Worm (Caenorhabditis elegans) whole organism, L4 larva: ENCODE data around the gene srj-21.

Experiments
- D1046.2 ChIP-seq: fragments of 200-800 bp; sonication (Bioruptor generic); IDR thresholded peaks from 2 replicates; pipeline ENCODE4 v1.3.6; 2022; ENCODE audit warnings: missing genetic modification characterization, missing compliant biosample characterization
- F26F4.8 ChIP-seq: fragments of 200-800 bp; sonication (Bioruptor generic); conservative IDR thresholded peaks from 2 replicates; pipeline ENCODE4 v1.3.6; 2022; ENCODE audit warnings: missing genetic modification characterization, missing compliant biosample characterization
- F49E8.2 ChIP-seq: sonication (generic microtip); optimal IDR thresholded peaks from 2 replicates; lab custom pipeline; 2016; ENCODE audit warnings: missing compliant biosample characterization, mild to moderate bottlenecking, missing genetic modification characterization, borderline replicate concordance
- R02D3.7 ChIP-seq: fragments of 150-350 bp; sonication (generic microtip); optimal IDR thresholded peaks from 3 replicates; lab custom pipeline; 2014; ENCODE audit warnings: missing biosample characterization, missing genetic modification characterization
- T26A8.4 ChIP-seq: fragments of 200-800 bp; sonication (Bioruptor generic); IDR thresholded peaks from 2 replicates; pipeline ENCODE4 v1.3.6; 2022; ENCODE audit warnings: missing genetic modification characterization, missing compliant biosample characterization
- Y105C5A.15 ChIP-seq: fragments of 200-800 bp; sonication (Bioruptor generic); IDR thresholded peaks from 2 replicates; pipeline ENCODE4 v1.3.6; 2022; ENCODE audit warnings: missing genetic modification characterization, missing compliant biosample characterization
- Y48G9A.11 ChIP-seq: fragments of 200-800 bp; sonication (Bioruptor generic); IDR thresholded peaks from 2 replicates; pipeline ENCODE4 v1.3.6; 2022; ENCODE audit warnings: missing genetic modification reagents, missing genetic modification characterization, missing compliant biosample characterization
- Y5F2A.4 ChIP-seq: fragments of 200-800 bp; sonication (Bioruptor generic); optimal IDR thresholded peaks from 2 replicates; lab custom pipeline; 2018; ENCODE audit warnings: mild to moderate bottlenecking, missing genetic modification characterization, missing compliant biosample characterization
- aha-1 ChIP-seq: fragments of 150-350 bp; peaks from one replicate; lab custom pipeline; 2014; ENCODE audit warnings: missing biosample characterization, missing genetic modification characterization
- attf-4 ChIP-seq: sonication (generic microtip); optimal IDR thresholded peaks from 3 replicates; lab custom pipeline; 2017; ENCODE audit warnings: missing biosample characterization, missing genetic modification characterization
- ceh-32 ChIP-seq: sonication (generic microtip); optimal IDR thresholded peaks from 2 replicates; lab custom pipeline; 2016; ENCODE audit warnings: mild to moderate bottlenecking, missing genetic modification characterization, missing compliant biosample characterization; ENCODE audit not compliant: poor library complexity
- ceh-62 ChIP-seq: sonication (generic microtip); optimal IDR thresholded peaks from 2 replicates; lab custom pipeline; 2017; ENCODE audit warnings: missing biosample characterization, missing genetic modification characterization
- cey-2 ChIP-seq: sonication (generic microtip); optimal IDR thresholded peaks from 3 replicates; lab custom pipeline; 2017; ENCODE audit warnings: missing genetic modification characterization, mild to moderate bottlenecking, missing compliant biosample characterization, antibody characterized with exemption, borderline replicate concordance; ENCODE audit not compliant: insufficient read depth
- daf-19 ChIP-seq: fragments of 200-800 bp; sonication (Bioruptor generic); conservative IDR thresholded peaks from 2 replicates; pipeline ENCODE4 v1.3.6; 2022; ENCODE audit warnings: missing genetic modification characterization, missing compliant biosample characterization
- daf-8 ChIP-seq: fragments of 200-800 bp; sonication (Bioruptor generic); IDR thresholded peaks from 2 replicates; pipeline ENCODE4 v1.3.6; 2022; ENCODE audit warnings: missing genetic modification characterization, missing compliant biosample characterization
- dmd-8 ChIP-seq: fragments of 200-800 bp; sonication (Bioruptor generic); IDR thresholded peaks from 2 replicates; pipeline ENCODE4 v1.3.6; 2022; ENCODE audit warnings: missing genetic modification characterization, missing compliant biosample characterization
- dve-1 ChIP-seq: sonication (generic microtip); optimal IDR thresholded peaks from 2 replicates; lab custom pipeline; 2017; ENCODE audit warnings: antibody characterized with exemption, mild to moderate bottlenecking, missing genetic modification characterization, missing compliant biosample characterization; ENCODE audit not compliant: insufficient read depth
- egl-27 ChIP-seq: sonication (generic microtip); optimal IDR thresholded peaks from 3 replicates; lab custom pipeline; 2017; ENCODE audit warnings: missing biosample characterization, missing genetic modification reagents, missing genetic modification characterization
- egl-43 ChIP-seq: fragments of 200-800 bp; sonication (Bioruptor generic); IDR thresholded peaks from 2 replicates; pipeline ENCODE4 v1.3.6; 2022; ENCODE audit warnings: missing genetic modification reagents, missing genetic modification characterization, missing compliant biosample characterization
- fkh-10 ChIP-seq: fragments of 150-350 bp; optimal IDR thresholded peaks from 2 replicates; lab custom pipeline; 2014; ENCODE audit warnings: missing biosample characterization, missing genetic modification reagents, missing genetic modification characterization
- fos-1 ChIP-seq: fragments of 150-350 bp; optimal IDR thresholded peaks from 2 replicates; lab custom pipeline; 2014; ENCODE audit warnings: missing biosample characterization, missing genetic modification characterization
- gei-8 ChIP-seq: fragments of 200-800 bp; sonication (Bioruptor generic); optimal IDR thresholded peaks from 2 replicates; lab custom pipeline; 2018; ENCODE audit warnings: mild to moderate bottlenecking, missing genetic modification characterization, missing compliant biosample characterization
- hif-1 ChIP-seq, 2 experiments: sonication (generic microtip); optimal IDR thresholded peaks; 2 replicates each; lab custom pipeline; 2016 to 2017; ENCODE audit warnings: missing compliant biosample characterization in 2 of 2, missing genetic modification characterization in 2 of 2, missing genetic modification reagents in 2 of 2, missing genotype in 2 of 2, mild to moderate bottlenecking in 1 of 2
- lin-1 ChIP-seq: fragments of 200-800 bp; sonication (Bioruptor generic); IDR thresholded peaks from 2 replicates; pipeline ENCODE4 v1.3.6; 2022; ENCODE audit warnings: missing genetic modification reagents, missing genetic modification characterization, missing compliant biosample characterization
- lin-15B ChIP-seq: fragments of 150-350 bp; sonication (generic microtip); optimal IDR thresholded peaks from 3 replicates; lab custom pipeline; 2014; ENCODE audit warnings: missing biosample characterization, missing genetic modification characterization
- lir-3 ChIP-seq: sonication (generic microtip); optimal IDR thresholded peaks from 2 replicates; lab custom pipeline; 2016; ENCODE audit warnings: mild to moderate bottlenecking, missing genetic modification characterization, missing compliant biosample characterization
- madf-5 ChIP-seq, 2 experiments: fragments of 200-800 bp; sonication (Bioruptor generic); IDR thresholded peaks; 2 replicates each; pipeline ENCODE4 v1.3.6; 2022; ENCODE audit warnings: missing compliant biosample characterization in 2 of 2, missing genetic modification characterization in 2 of 2
- mdl-1 ChIP-seq, 2 experiments: fragments of 150-350 bp in 1 of 2; sonication (generic microtip) in 1 of 2; optimal IDR thresholded peaks; 2 replicates each; lab custom pipeline; 2014 to 2017; ENCODE audit warnings: missing biosample characterization in 2 of 2, missing genetic modification characterization in 2 of 2
- mdt-29 ChIP-seq: fragments of 200-800 bp; sonication (Bioruptor generic); IDR thresholded peaks from 2 replicates; pipeline ENCODE4 v1.3.6; 2022; ENCODE audit warnings: missing genetic modification reagents, missing genetic modification characterization, missing compliant biosample characterization
- mep-1 ChIP-seq: fragments of 150-350 bp; sonication (generic microtip); optimal IDR thresholded peaks from 3 replicates; lab custom pipeline; 2014; ENCODE audit warnings: missing biosample characterization, missing genetic modification characterization
- mes-2 ChIP-seq: sonication (generic microtip); optimal IDR thresholded peaks from 2 replicates; lab custom pipeline; 2016; ENCODE audit warnings: missing genotype, mild to moderate bottlenecking, missing genetic modification characterization, missing compliant biosample characterization; ENCODE audit not compliant: poor library complexity, severe bottlenecking
- nhr-10 ChIP-seq: fragments of 150-350 bp; optimal IDR thresholded peaks from 2 replicates; lab custom pipeline; 2014; ENCODE audit warnings: missing biosample characterization, missing genetic modification characterization
- nhr-28 ChIP-seq: fragments of 150-350 bp; optimal IDR thresholded peaks from 2 replicates; lab custom pipeline; 2014; ENCODE audit warnings: missing biosample characterization, missing genetic modification characterization
- nhr-41 ChIP-seq: fragments of 200-800 bp; sonication (Bioruptor generic); IDR thresholded peaks from 2 replicates; pipeline ENCODE4 v1.3.6; 2022; ENCODE audit warnings: missing genetic modification reagents, missing genetic modification characterization, missing compliant biosample characterization
- nhr-48 ChIP-seq: sonication (generic microtip); optimal IDR thresholded peaks from 2 replicates; lab custom pipeline; 2016; ENCODE audit warnings: mild to moderate bottlenecking, missing genetic modification characterization, missing compliant biosample characterization
- nhr-76 ChIP-seq: fragments of 150-350 bp; optimal IDR thresholded peaks from 2 replicates; lab custom pipeline; 2014; ENCODE audit warnings: missing biosample characterization, missing genetic modification characterization
- pha-4 ChIP-seq, 2 experiments: fragments of 150-350 bp in 1 of 2; fragments of 200-800 bp in 1 of 2; sonication (Bioruptor generic) in 1 of 2; IDR thresholded peaks in 1 of 2; optimal IDR thresholded peaks in 1 of 2; 2 replicates each; pipeline versions ENCODE4 v1.3.6 to Lab custom; 2014 to 2022; ENCODE audit warnings: missing genetic modification characterization in 2 of 2, missing genetic modification reagents in 2 of 2, missing biosample characterization in 1 of 2, missing compliant biosample characterization in 1 of 2
- php-3 ChIP-seq: fragments of 200-800 bp; sonication (Bioruptor generic); IDR thresholded peaks from 2 replicates; pipeline ENCODE4 v1.3.6; 2022; ENCODE audit warnings: missing genetic modification reagents, missing genetic modification characterization, missing compliant biosample characterization
- rbr-2 ChIP-seq: sonication (generic microtip); optimal IDR thresholded peaks from 2 replicates; lab custom pipeline; 2016; ENCODE audit warnings: missing genotype, missing genetic modification characterization, missing compliant biosample characterization
- saeg-2 ChIP-seq: fragments of 200-800 bp; sonication (Bioruptor generic); IDR thresholded peaks from 2 replicates; pipeline ENCODE4 v1.3.6; 2022; ENCODE audit warnings: missing genetic modification reagents, missing genetic modification characterization, missing compliant biosample characterization
- sdz-12 ChIP-seq: fragments of 200-800 bp; sonication (Bioruptor generic); optimal IDR thresholded peaks from 2 replicates; lab custom pipeline; 2018; ENCODE audit warnings: mild to moderate bottlenecking, missing genetic modification characterization, missing compliant biosample characterization
- set-16 ChIP-seq: fragments of 200-800 bp; sonication (Bioruptor generic); IDR thresholded peaks from 2 replicates; pipeline ENCODE4 v1.3.6; 2022; ENCODE audit warnings: missing genetic modification reagents, missing genetic modification characterization, missing compliant biosample characterization
- spr-1 ChIP-seq: sonication (generic microtip); optimal IDR thresholded peaks from 2 replicates; lab custom pipeline; 2016; ENCODE audit warnings: mild to moderate bottlenecking, missing genetic modification characterization, missing compliant biosample characterization
- spr-3 ChIP-seq: fragments of 200-800 bp; sonication (Bioruptor generic); optimal IDR thresholded peaks from 2 replicates; lab custom pipeline; 2018; ENCODE audit warnings: mild to moderate bottlenecking, missing genetic modification characterization, missing compliant biosample characterization
- tag-97 ChIP-seq: fragments of 200-800 bp; sonication (Bioruptor generic); IDR thresholded peaks from 2 replicates; pipeline ENCODE4 v1.3.6; 2022; ENCODE audit warnings: missing genetic modification characterization, missing compliant biosample characterization
- unc-130 ChIP-seq: sonication (generic microtip); optimal IDR thresholded peaks from 2 replicates; lab custom pipeline; 2016; ENCODE audit warnings: missing genetic modification reagents, missing genetic modification characterization, missing compliant biosample characterization
- unc-39 ChIP-seq: sonication (generic microtip); optimal IDR thresholded peaks from 2 replicates; lab custom pipeline; 2017; ENCODE audit warnings: missing biosample characterization, missing genetic modification characterization
- vab-7 ChIP-seq: fragments of 200-800 bp; sonication (Bioruptor generic); IDR thresholded peaks from 2 replicates; pipeline ENCODE4 v1.3.6; 2022; ENCODE audit warnings: missing genetic modification reagents, missing genetic modification characterization, missing compliant biosample characterization
- zag-1 ChIP-seq: fragments of 150-350 bp; optimal IDR thresholded peaks from 2 replicates; lab custom pipeline; 2014; ENCODE audit warnings: missing biosample characterization, missing genetic modification characterization
- zfp-3 ChIP-seq: fragments of 200-800 bp; sonication (Bioruptor generic); conservative IDR thresholded peaks from 2 replicates; pipeline ENCODE4 v1.3.6; 2022; ENCODE audit warnings: missing genetic modification reagents, missing genetic modification characterization, missing compliant biosample characterization
- zip-2 ChIP-seq: fragments of 150-350 bp; optimal IDR thresholded peaks from 2 replicates; lab custom pipeline; 2014; ENCODE audit warnings: missing biosample characterization, missing genetic modification characterization

The srj-21 gene

ce11 chrV:10729456-10729904, 15.7 kb upstream of the srj-21 start (continued):
- no peak for TF ChIP-seq zip-2 (tag; lab: Kevin White, UChicago)
- TF ChIP-seq zfp-3: no peak
- TF ChIP-seq lin-1: 0 out of 2 replicates have a peak, but pooled peaks have one; percentile 40
- TF ChIP-seq dmd-8 (GFP tag; lab: Robert Waterston, UW): no peak
- TF ChIP-seq saeg-2: 0 out of 2 replicates have a peak, but pooled peaks have one; percentile 31
- no peak for TF ChIP-seq T26A8.4 (GFP tag; lab: Robert Waterston, UW)
- no peak for TF ChIP-seq egl-27
- TF ChIP-seq fos-1: no peak
- peak in 1 of 2 experiments; percentile 10 for TF ChIP-seq hif-1 (tag; optimal IDR thresholded peaks at IDR 0.05; lab: Kevin White, UChicago)
- no peak for TF ChIP-seq zag-1 (tag; lab: Kevin White, UChicago)
- no peak for TF ChIP-seq lir-3 (tag; lab: Kevin White, UChicago)
- TF ChIP-seq cey-2 (tag; lab: Kevin White, UChicago): peak; percentile 46
- no peak for TF ChIP-seq R02D3.7
- TF ChIP-seq aha-1 (tag; lab: Kevin White, UChicago): no peak
- no peak for TF ChIP-seq madf-5 (GFP tag; IDR thresholded peaks at IDR 0.05; lab: Robert Waterston, UW)
- no peak for TF ChIP-seq Y48G9A.11 (GFP tag; lab: Robert Waterston, UW)
- TF ChIP-seq vab-7 (GFP tag; lab: Robert Waterston, UW): no peak
- TF ChIP-seq ceh-32 (tag; lab: Kevin White, UChicago): no peak
- no peak for TF ChIP-seq unc-39
- no peak for TF ChIP-seq ceh-62 (tag; lab: Kevin White, UChicago)
- TF ChIP-seq nhr-48 (tag; lab: Kevin White, UChicago): peak; percentile 91
- peak; percentile 43 for TF ChIP-seq dve-1 (tag; lab: Kevin White, UChicago)
- no peak for TF ChIP-seq unc-130 (GFP tag; lab: Kevin White, UChicago)
- TF ChIP-seq spr-3: no peak
- no peak for TF ChIP-seq daf-8 (GFP tag; lab: Robert Waterston, UW)
- TF ChIP-seq pha-4 (GFP tag; IDR thresholded peaks at IDR 0.05; lab: Robert Waterston, UW): 0 out of 2 replicates have a peak, but pooled peaks have one; percentile 11
- TF ChIP-seq pha-4 (tag; optimal IDR thresholded peaks at IDR 0.05; lab: Kevin White, UChicago): no peak
- no peak for TF ChIP-seq fkh-10 (GFP tag; lab: Kevin White, UChicago)
- TF ChIP-seq nhr-28: peak; percentile 99
- TF ChIP-seq rbr-2 (tag; lab: Kevin White, UChicago): no peak
- TF ChIP-seq nhr-41 (GFP tag; lab: Robert Waterston, UW): no peak
- TF ChIP-seq Y105C5A.15 (GFP tag; lab: Robert Waterston, UW): no peak
- TF ChIP-seq egl-43 (GFP tag; lab: Robert Waterston, UW): no peak
- peak; percentile 29 for TF ChIP-seq mes-2 (tag; lab: Kevin White, UChicago)
- peak; percentile 53 for TF ChIP-seq nhr-10 (tag; lab: Kevin White, UChicago)
- peak; percentile 23 for TF ChIP-seq gei-8
- TF ChIP-seq mdt-29 (GFP tag; lab: Robert Waterston, UW): no peak
- TF ChIP-seq lin-15B (tag; lab: Kevin White, UChicago): no peak
- TF ChIP-seq F49E8.2 (tag; lab: Kevin White, UChicago): no peak
- no peak for TF ChIP-seq D1046.2
- no peak for TF ChIP-seq tag-97
- no peak for TF ChIP-seq attf-4 (tag; lab: Kevin White, UChicago)
- TF ChIP-seq daf-19 (GFP tag; lab: Robert Waterston, UW): no peak
- no peak for TF ChIP-seq nhr-76 (tag; lab: Kevin White, UChicago)
- no peak for TF ChIP-seq Y5F2A.4
- no peak for TF ChIP-seq spr-1 (tag; lab: Kevin White, UChicago)
- TF ChIP-seq set-16 (GFP tag; lab: Robert Waterston, UW): no peak
- peak; percentile 59 to 75 for TF ChIP-seq mdl-1 (tag; optimal IDR thresholded peaks at IDR 0.05; lab: Kevin White, UChicago)
- TF ChIP-seq mep-1 (tag; lab: Kevin White, UChicago): peak; percentile 42
- TF ChIP-seq sdz-12 (GFP tag; lab: Kevin White, UChicago): no peak
- TF ChIP-seq php-3 (GFP tag; lab: Robert Waterston, UW): 0 out of 2 replicates have a peak, but pooled peaks have one; percentile 6
- no peak for TF ChIP-seq F26F4.8 (GFP tag; lab: Robert Waterston, UW)
